Worm (Caenorhabditis elegans) whole organism, L2 larva: ENCODE results near the gene hsp-1.

Experiments used
- ZK546.5 ChIP-seq: sonication (generic microtip); optimal IDR thresholded peaks from 2 replicates; lab custom pipeline; 2017; ENCODE audit warnings: missing biosample characterization, missing genetic modification characterization
- ama-1 ChIP-seq: fragments of 150-350 bp; optimal IDR thresholded peaks from 2 replicates; lab custom pipeline; 2018; ENCODE audit warnings: inconsistent platforms
- dmd-4 ChIP-seq: sonication (generic microtip); optimal IDR thresholded peaks from 2 replicates; lab custom pipeline; 2017; ENCODE audit warnings: missing biosample characterization, missing genetic modification characterization
- egl-27 ChIP-seq: sonication (generic microtip); optimal IDR thresholded peaks from 3 replicates; lab custom pipeline; 2017; ENCODE audit warnings: missing biosample characterization, missing genetic modification reagents, missing genetic modification characterization
- mab-5 ChIP-seq: fragments of 150-350 bp; optimal IDR thresholded peaks from 2 replicates; lab custom pipeline; 2014; ENCODE audit warnings: missing biosample characterization, missing genetic modification characterization

- TF ChIP-seq ZK546.5 (tag; lab: Kevin White, UChicago) = no peak
- no peak for TF ChIP-seq egl-27 (tag; lab: Kevin White, UChicago)
- no peak for TF ChIP-seq dmd-4 (tag; lab: Kevin White, UChicago)
- no peak for TF ChIP-seq ama-1 (lab: Kevin White, UChicago)
- no peak for TF ChIP-seq mab-5 (tag; lab: Kevin White, UChicago)
Observed at ce11 chrIV:17293068-17293467, 14.3 kb downstream of the hsp-1 start.
